Worm (Caenorhabditis elegans) whole organism, mixed stage, embryonic: ENCODE measurements around the gene C02B8.7.

Experiments used
- ceh-43 ChIP-seq: fragments of 200-800 bp; sonication (Bioruptor generic); optimal IDR thresholded peaks from 2 replicates; lab custom pipeline; 2018; ENCODE audit warnings: mild to moderate bottlenecking, missing genetic modification characterization, moderate library complexity, missing compliant biosample characterization
- mab-5 ChIP-seq: fragments of 150-350 bp; optimal IDR thresholded peaks from 2 replicates; lab custom pipeline; 2014; ENCODE audit warnings: missing biosample characterization, missing genetic modification characterization
- mep-1 ChIP-seq: fragments of 150-350 bp; optimal IDR thresholded peaks from 2 replicates; lab custom pipeline; 2017; ENCODE audit warnings: missing biosample characterization, missing genetic modification reagents, missing genetic modification characterization, inconsistent platforms
- nhr-12 ChIP-seq: fragments of 150-350 bp; optimal IDR thresholded peaks from 2 replicates; lab custom pipeline; 2014; ENCODE audit warnings: missing biosample characterization, missing genetic modification characterization
- nhr-237 ChIP-seq: fragments of 150-350 bp; optimal IDR thresholded peaks from 2 replicates; lab custom pipeline; 2014; ENCODE audit warnings: missing biosample characterization, missing genetic modification characterization
- nhr-28 ChIP-seq: fragments of 150-350 bp; optimal IDR thresholded peaks from 2 replicates; lab custom pipeline; 2014; ENCODE audit warnings: missing biosample characterization, missing genetic modification characterization
- nhr-76 ChIP-seq: sonication (generic microtip); optimal IDR thresholded peaks from 2 replicates; lab custom pipeline; 2017; ENCODE audit warnings: missing biosample characterization, missing genetic modification characterization
- pha-4 ChIP-seq: fragments of 150-350 bp; optimal IDR thresholded peaks from 2 replicates; lab custom pipeline; 2018; ENCODE audit warnings: missing biosample characterization, missing genetic modification reagents, missing genetic modification characterization
- unc-39 ChIP-seq: fragments of 150-350 bp; optimal IDR thresholded peaks from 2 replicates; lab custom pipeline; 2014; ENCODE audit warnings: missing biosample characterization, missing genetic modification characterization
- unc-62 ChIP-seq: fragments of 150-350 bp; optimal IDR thresholded peaks from 2 replicates; lab custom pipeline; 2014; ENCODE audit warnings: missing biosample characterization, missing genetic modification reagents, missing genetic modification characterization
- zip-8 ChIP-seq: fragments of 150-350 bp; optimal IDR thresholded peaks from 2 replicates; lab custom pipeline; 2014; ENCODE audit warnings: missing biosample characterization, missing genetic modification characterization

- TF ChIP-seq nhr-76 (tag; lab: Kevin White, UChicago) (no peak), mab-5 (no peak), pha-4 (tag; lab: Kevin White, UChicago) (no peak), unc-62 (GFP tag; lab: Kevin White, UChicago) (no peak), ceh-43 (GFP tag; lab: Kevin White, UChicago) (no peak), nhr-28 (tag; lab: Kevin White, UChicago) (no peak), zip-8 (no peak), unc-39 (tag; lab: Kevin White, UChicago) (no peak), nhr-237 (no peak), nhr-12 (tag; lab: Kevin White, UChicago) (no peak), mep-1 (tag; lab: Kevin White, UChicago) (no peak)
Observed at ce11 chrX:8103899-8104298, 33.8 kb downstream of the C02B8.7 start, which contains the start of gene K07E3.2.
